Worm (Caenorhabditis elegans): Measurements from ENCODE around the gene F43G6.10.

F43G6.10 gene

DNA sequence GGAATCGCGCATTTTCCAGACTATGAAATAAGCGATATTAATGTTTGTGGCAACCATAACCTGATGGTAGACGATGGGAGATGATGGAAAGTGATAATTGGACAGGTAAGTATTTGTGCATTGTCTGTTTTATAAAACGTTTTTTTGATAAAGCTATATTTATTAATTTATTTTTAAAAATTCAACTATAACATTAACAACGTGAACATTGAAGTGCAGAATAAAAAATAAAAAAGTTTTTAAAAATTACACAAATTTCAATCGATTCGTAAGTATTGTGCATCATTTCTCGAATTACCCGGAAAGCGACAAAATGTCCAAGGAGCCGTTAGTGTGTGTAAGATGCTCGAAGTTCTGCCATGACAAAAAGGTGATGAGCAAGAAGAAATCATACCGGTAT lies 2.9 kb upstream of the F43G6.10 start, which contains the start of gene jmjd-1.1:
Gene jmjd-1.1 (plus strand): TSS at position 301 of the 400 bp plus-strand sequence.
- TF ChIP-seq him-1 (tag; optimal IDR thresholded peaks at IDR 0.05) (no peak), dao-5 (tag; optimal IDR thresholded peaks at IDR 0.05) (no peak), W03F9.2 (tag; optimal IDR thresholded peaks at IDR 0.05) (no peak)

DNA sequence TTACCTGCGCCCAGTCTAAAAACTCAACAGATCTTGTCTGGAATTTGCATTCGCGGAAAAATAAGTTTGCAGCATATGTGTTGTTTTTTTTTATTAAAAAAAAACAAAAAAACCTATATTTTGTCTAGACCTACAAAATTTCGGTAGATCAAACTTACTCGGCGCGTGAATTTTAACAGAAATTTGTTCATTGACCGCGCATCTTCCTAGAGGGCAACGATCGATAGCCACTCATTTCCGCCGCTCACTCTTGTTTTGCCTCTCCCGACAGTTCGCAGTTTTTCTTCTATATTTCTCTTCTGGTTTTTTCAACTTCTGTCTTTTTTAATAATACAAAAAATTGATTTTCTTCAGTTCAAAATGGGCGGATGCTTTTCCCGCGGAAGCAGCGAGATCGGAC lies 1.3 kb downstream of the F43G6.10 start, which contains the start of gene F43G6.7:
Gene F43G6.7 (plus strand): TSS at position 355 of the 400 bp plus-strand sequence.
- TF ChIP-seq him-1 (tag; optimal IDR thresholded peaks at IDR 0.05): no peak
- TF ChIP-seq W03F9.2 (tag; optimal IDR thresholded peaks at IDR 0.05): no peak
- TF ChIP-seq dao-5 (tag; optimal IDR thresholded peaks at IDR 0.05): no peak

ce11 chrII:11811241-11811640 lies 2.1 kb downstream of the F43G6.10 start:
- TF ChIP-seq W03F9.2 (tag; optimal IDR thresholded peaks at IDR 0.05) (no peak), dao-5 (tag; optimal IDR thresholded peaks at IDR 0.05) (no peak), him-1 (tag; optimal IDR thresholded peaks at IDR 0.05) (no peak)

DNA sequence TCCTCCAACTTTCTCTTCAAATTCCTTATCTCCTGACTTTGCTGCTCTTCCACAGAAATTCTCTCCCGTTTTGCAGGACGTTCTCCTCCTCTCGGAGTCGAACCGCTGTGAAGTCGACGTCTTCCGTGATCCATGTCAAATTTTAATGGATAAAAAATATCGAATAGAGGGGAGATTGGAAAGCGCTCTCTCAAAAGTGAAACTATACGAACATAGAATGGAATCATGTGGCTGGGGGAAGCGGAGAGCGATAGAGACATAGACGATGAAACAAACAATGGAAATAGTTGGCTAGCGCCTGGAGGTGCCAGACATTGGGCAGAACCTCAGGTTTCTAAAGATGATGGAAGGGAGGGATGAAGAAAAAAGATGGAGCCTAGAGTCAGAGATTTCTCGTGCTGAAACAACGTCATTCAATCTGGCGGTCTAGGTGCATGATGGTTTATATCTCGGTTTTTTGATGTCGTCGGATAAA lies 4.8 kb downstream of the F43G6.10 start, which contains the start of gene F43G6.8:
Gene F43G6.8 (minus strand): TSS at position 198 of the 475 bp plus-strand sequence.
- TF ChIP-seq him-1 (tag; optimal IDR thresholded peaks at IDR 0.05) (no peak), W03F9.2 (tag; optimal IDR thresholded peaks at IDR 0.05) (no peak), dao-5 (tag; optimal IDR thresholded peaks at IDR 0.05) (no peak)

ce11 chrII:11816014-11816413 lies 6.9 kb downstream of the F43G6.10 start:
- no peak for TF ChIP-seq dao-5 (tag; optimal IDR thresholded peaks at IDR 0.05)
- TF ChIP-seq W03F9.2 (tag; optimal IDR thresholded peaks at IDR 0.05): no peak
- no peak for TF ChIP-seq him-1 (tag; optimal IDR thresholded peaks at IDR 0.05)

- no peak for TF ChIP-seq dao-5 (tag; optimal IDR thresholded peaks at IDR 0.05)
- no peak for TF ChIP-seq W03F9.2 (tag; optimal IDR thresholded peaks at IDR 0.05)
- no peak for TF ChIP-seq him-1 (tag; optimal IDR thresholded peaks at IDR 0.05)
Observed at ce11 chrII:11816475-11816874, 7.3 kb downstream of the F43G6.10 start, which contains the start of gene pap-3. Gene pap-3, minus strand, starts transcription at chrII:11816575.

DNA sequence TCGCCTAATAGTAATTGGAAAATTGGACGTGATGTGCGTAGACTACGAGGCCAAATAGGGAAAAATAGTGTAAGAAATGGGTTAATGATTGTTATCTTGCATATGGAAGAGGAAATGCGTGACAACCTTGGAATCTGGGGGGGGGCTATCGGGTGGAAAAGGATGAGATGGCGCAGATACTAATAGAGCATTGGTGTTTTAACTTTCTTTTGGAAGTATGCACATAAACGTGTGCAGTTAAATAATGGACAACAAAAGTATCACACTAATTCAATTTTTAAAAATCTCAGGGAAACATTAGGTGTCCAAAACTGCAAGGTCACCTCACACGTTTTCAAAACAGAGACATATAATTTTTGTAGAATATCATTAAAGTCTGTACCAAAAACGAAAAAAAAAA lies 10.7 kb downstream of the F43G6.10 start, which contains the start of gene Y6D1A.2:
Gene Y6D1A.2 (minus strand): TSS at position 101 of the 400 bp plus-strand sequence.
- TF ChIP-seq dao-5 (tag; optimal IDR thresholded peaks at IDR 0.05): no peak
- no peak for TF ChIP-seq him-1 (tag; optimal IDR thresholded peaks at IDR 0.05)
- no peak for TF ChIP-seq W03F9.2 (tag; optimal IDR thresholded peaks at IDR 0.05)

- no peak for TF ChIP-seq him-1 (tag; optimal IDR thresholded peaks at IDR 0.05)
- no peak for TF ChIP-seq dao-5 (tag; optimal IDR thresholded peaks at IDR 0.05)
- no peak for TF ChIP-seq W03F9.2 (tag; optimal IDR thresholded peaks at IDR 0.05)
Observed at ce11 chrII:11823566-11824308, 14.6 kb downstream of the F43G6.10 start, which contains the start of gene Y6D1A.1. Gene Y6D1A.1, minus strand, starts transcription at chrII:11823616.

DNA sequence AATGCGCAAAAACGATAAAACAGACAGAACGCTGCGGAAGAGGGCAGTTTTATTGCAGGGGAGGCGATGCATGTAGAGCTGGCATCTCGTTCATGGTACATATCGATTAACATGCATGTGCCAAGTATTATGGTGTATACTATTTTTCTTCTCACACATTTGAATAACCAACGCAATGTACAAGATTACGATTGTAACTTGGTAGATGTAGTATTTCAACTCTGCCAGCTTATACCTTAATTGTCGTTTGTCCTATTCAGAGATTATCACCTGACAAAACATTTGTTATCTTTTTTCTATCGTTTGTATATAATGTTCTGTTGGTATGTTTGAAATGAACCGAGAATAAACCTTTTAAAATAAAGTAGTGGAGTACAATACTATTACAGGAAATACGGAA lies 20.8 kb downstream of the F43G6.10 start, which contains the start of gene pes-5:
Gene pes-5 (minus strand): TSS at position 101 of the 400 bp plus-strand sequence.
- no peak for TF ChIP-seq him-1 (tag; optimal IDR thresholded peaks at IDR 0.05)
- no peak for TF ChIP-seq W03F9.2 (tag; optimal IDR thresholded peaks at IDR 0.05)
- no peak for TF ChIP-seq dao-5 (tag; optimal IDR thresholded peaks at IDR 0.05)

DNA sequence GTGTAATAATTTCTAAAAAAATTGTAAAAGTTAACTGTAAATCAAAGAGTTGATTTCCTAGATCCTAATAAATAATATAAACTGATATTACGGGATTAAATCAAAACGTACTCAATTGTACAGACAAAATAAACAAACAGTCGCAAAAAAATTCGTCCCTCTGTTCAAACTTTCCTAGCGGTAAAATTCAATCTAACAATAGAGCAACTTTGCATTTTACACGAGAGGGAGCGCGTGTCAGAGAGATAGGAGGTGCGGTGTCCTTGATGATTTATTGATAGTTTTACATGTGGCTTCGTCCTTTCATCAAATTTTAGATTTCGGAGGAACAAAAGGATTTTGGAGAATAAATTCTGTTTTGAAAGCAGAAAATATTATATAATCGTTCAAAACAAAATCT lies 21.5 kb downstream of the F43G6.10 start:
- TF ChIP-seq him-1 (tag; optimal IDR thresholded peaks at IDR 0.05) (no peak), dao-5 (tag; optimal IDR thresholded peaks at IDR 0.05) (no peak), W03F9.2 (tag; optimal IDR thresholded peaks at IDR 0.05) (no peak)

ce11 chrII:11832475-11832874 lies 23.3 kb downstream of the F43G6.10 start, which contains the start of gene clec-144:
Gene clec-144, minus strand, starts transcription at chrII:11832575.
- TF ChIP-seq dao-5 (tag; optimal IDR thresholded peaks at IDR 0.05): no peak
- no peak for TF ChIP-seq W03F9.2 (tag; optimal IDR thresholded peaks at IDR 0.05)
- TF ChIP-seq him-1 (tag; optimal IDR thresholded peaks at IDR 0.05): no peak

- TF ChIP-seq dao-5 (tag; optimal IDR thresholded peaks at IDR 0.05) (no peak), him-1 (tag; optimal IDR thresholded peaks at IDR 0.05) (no peak), W03F9.2 (tag; optimal IDR thresholded peaks at IDR 0.05) (no peak)
Observed at ce11 chrII:11835208-11835607, 26.1 kb downstream of the F43G6.10 start, which contains the start of gene T27D12.6. Gene T27D12.6, plus strand, starts transcription at chrII:11835508.

- TF ChIP-seq W03F9.2 (tag; optimal IDR thresholded peaks at IDR 0.05) (no peak), dao-5 (tag; optimal IDR thresholded peaks at IDR 0.05) (no peak), him-1 (tag; optimal IDR thresholded peaks at IDR 0.05) (no peak)
Observed at ce11 chrII:11836554-11837218, 27.5 kb downstream of the F43G6.10 start.
